Fruit fly (Drosophila melanogaster) whole organism, pupa: Measurements from ENCODE around the gene CG3630.

Source experiments
- CG10348 ChIP-seq: fragments of 200-800 bp; sonication (Bioruptor generic); IDR thresholded peaks from 2 replicates; pipeline ENCODE4 v1.3.6; 2022; ENCODE audit warnings: missing biosample characterization, missing genetic modification characterization
- CG15710 ChIP-seq: fragments of 200-800 bp; sonication (Bioruptor generic); optimal IDR thresholded peaks from 2 replicates; lab custom pipeline; 2018; ENCODE audit warnings: missing biosample characterization, mild to moderate bottlenecking, missing genetic modification characterization, moderate library complexity
- CG34367 ChIP-seq: fragments of 200-800 bp; sonication (Bioruptor generic); optimal IDR thresholded peaks from 2 replicates; lab custom pipeline; 2018; ENCODE audit warnings: missing biosample characterization, mild to moderate bottlenecking, missing genetic modification characterization
- CG4496 ChIP-seq: fragments of 200-800 bp; sonication (Bioruptor generic); IDR thresholded peaks from 3 replicates; pipeline ENCODE4 v1.3.6; 2022; ENCODE audit warnings: missing biosample characterization, missing genetic modification characterization
- D1 ChIP-seq: fragments of 200-800 bp; sonication (Bioruptor generic); optimal IDR thresholded peaks from 2 replicates; lab custom pipeline; 2018; ENCODE audit warnings: missing biosample characterization, mild to moderate bottlenecking, missing genetic modification characterization, moderate library complexity
- EcR ChIP-seq: fragments of 200-800 bp; sonication (Bioruptor generic); optimal IDR thresholded peaks from 3 replicates; lab custom pipeline; 2019; ENCODE audit warnings: missing biosample characterization, missing genetic modification characterization, mild to moderate bottlenecking, moderate library complexity, missing genetic modification reagents
- Ets98B ChIP-seq: fragments of 200-800 bp; sonication (Bioruptor generic); IDR thresholded peaks from 2 replicates; pipeline ENCODE4 v1.3.6; 2022; ENCODE audit warnings: missing biosample characterization, missing genetic modification characterization
- Pif1B ChIP-seq: fragments of 200-800 bp; sonication (Bioruptor generic); optimal IDR thresholded peaks from 3 replicates; lab custom pipeline; 2016; ENCODE audit warnings: missing biosample characterization, missing genetic modification characterization
- Snoo ChIP-seq: fragments of 200-800 bp; sonication (Bioruptor generic); optimal IDR thresholded peaks from 3 replicates; lab custom pipeline; 2017; ENCODE audit warnings: missing biosample characterization, mild to moderate bottlenecking, missing genetic modification characterization, inconsistent platforms
- fd96Ca ChIP-seq: fragments of 200-800 bp; sonication (Bioruptor generic); IDR thresholded peaks from 3 replicates; pipeline ENCODE4 v1.3.6; 2022; ENCODE audit warnings: missing biosample characterization, missing genetic modification characterization
- gl ChIP-seq: fragments of 200-800 bp; sonication (Bioruptor generic); optimal IDR thresholded peaks from 2 replicates; lab custom pipeline; 2018; ENCODE audit warnings: missing biosample characterization, mild to moderate bottlenecking, missing genetic modification characterization

DNA sequence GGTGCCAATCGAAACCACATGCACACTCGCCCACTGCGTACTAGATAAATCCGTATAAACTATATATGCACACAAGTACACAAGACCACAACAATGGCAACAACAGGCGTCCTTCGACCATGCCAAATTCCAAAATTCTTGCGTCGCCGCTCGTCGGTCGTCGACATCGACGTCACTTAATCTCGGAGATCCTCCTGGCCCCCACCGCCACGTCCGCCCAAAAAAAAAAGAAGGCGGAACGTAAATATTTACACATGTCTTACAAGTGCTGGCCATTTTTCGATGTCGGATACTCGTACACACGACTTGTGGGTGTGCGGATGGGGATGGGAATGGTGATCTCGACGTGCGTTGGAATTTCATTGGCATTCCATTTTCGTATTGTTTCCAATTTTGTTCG lies 1.4 kb downstream of the CG3630 start:
- no peak for TF ChIP-seq CG4496
- no peak for TF ChIP-seq Snoo (tag; lab: Kevin White, UChicago)
- TF ChIP-seq Pif1B (GFP tag; lab: Kevin White, UChicago), result no peak
- no peak for TF ChIP-seq EcR (GFP tag; lab: Kevin White, UChicago)
- TF ChIP-seq CG10348, result no peak
- TF ChIP-seq fd96Ca (GFP tag; lab: Robert Waterston, UW), result no peak
- TF ChIP-seq CG15710 (tag; lab: Kevin White, UChicago), result no peak
- no peak for TF ChIP-seq gl
- no peak for TF ChIP-seq CG34367
- no peak for TF ChIP-seq D1
- TF ChIP-seq Ets98B, result no peak
